Fruit fly (Drosophila melanogaster) whole organism, embryonic: Measurements from ENCODE around the gene CG8861.
A peak's percentile ranks its signal among the peaks of the same experiment; 100 is the strongest.

Experiments
- CG10209 ChIP-seq: fragments of 200-800 bp; sonication (Bioruptor generic); optimal IDR thresholded peaks from 3 replicates; lab custom pipeline; 2017; ENCODE audit warnings: missing biosample characterization, mild to moderate bottlenecking, missing genetic modification characterization, missing genetic modification reagents
- CG11398 ChIP-seq: fragments of 200-800 bp; sonication (Bioruptor generic); optimal IDR thresholded peaks from 2 replicates; lab custom pipeline; 2016; ENCODE audit warnings: missing biosample characterization, missing genetic modification characterization
- CG12219 ChIP-seq: fragments of 200-800 bp; sonication (Bioruptor generic); optimal IDR thresholded peaks from 3 replicates; lab custom pipeline; 2018; ENCODE audit warnings: missing biosample characterization, mild to moderate bottlenecking, missing genetic modification characterization
- CG12769 ChIP-seq: fragments of 200-800 bp; sonication (Bioruptor generic); optimal IDR thresholded peaks from 2 replicates; lab custom pipeline; 2019; ENCODE audit warnings: missing biosample characterization, mild to moderate bottlenecking, missing genetic modification characterization, moderate library complexity
- CG13624 ChIP-seq: fragments of 200-800 bp; sonication (Bioruptor generic); optimal IDR thresholded peaks from 2 replicates; lab custom pipeline; 2016; ENCODE audit warnings: missing biosample characterization, missing genetic modification characterization
- CG14441 ChIP-seq: fragments of 200-800 bp; sonication (Bioruptor generic); IDR thresholded peaks from 2 replicates; pipeline ENCODE4 v1.3.6; 2022; ENCODE audit warnings: missing biosample characterization, missing genetic modification characterization
- CG14860 ChIP-seq: fragments of 200-800 bp; sonication (Bioruptor generic); IDR thresholded peaks from 3 replicates; pipeline ENCODE4 v1.3.6; 2022; ENCODE audit warnings: missing biosample characterization, missing genetic modification characterization; ENCODE audit not compliant: partially characterized antibody
- CG17829 ChIP-seq: fragments of 200-800 bp; optimal IDR thresholded peaks from 2 replicates; lab custom pipeline; 2019; ENCODE audit warnings: missing biosample characterization, mild to moderate bottlenecking, missing genetic modification characterization, moderate library complexity
- CG18262 ChIP-seq: fragments of 200-800 bp; optimal IDR thresholded peaks from 3 replicates; lab custom pipeline; 2019; ENCODE audit warnings: missing biosample characterization, mild to moderate bottlenecking, missing genetic modification characterization, moderate library complexity
- CG2116 ChIP-seq: fragments of 200-800 bp; sonication (Bioruptor generic); optimal IDR thresholded peaks from 3 replicates; lab custom pipeline; 2018; ENCODE audit warnings: missing biosample characterization, mild to moderate bottlenecking, missing genetic modification characterization
- CG2120 ChIP-seq: fragments of 200-800 bp; sonication (Bioruptor generic); optimal IDR thresholded peaks from 3 replicates; lab custom pipeline; 2016; ENCODE audit warnings: missing biosample characterization, missing genetic modification characterization
- CG31365 ChIP-seq: fragments of 200-800 bp; sonication (Bioruptor generic); optimal IDR thresholded peaks from 2 replicates; lab custom pipeline; 2018; ENCODE audit warnings: missing biosample characterization, mild to moderate bottlenecking, missing genetic modification characterization
- CG32772 ChIP-seq: fragments of 200-800 bp; sonication (Bioruptor generic); IDR thresholded peaks from 2 replicates; pipeline ENCODE4 v1.3.6; 2022; ENCODE audit warnings: missing biosample characterization, missing genetic modification characterization
- CG3995 ChIP-seq: fragments of 200-800 bp; sonication (Bioruptor generic); optimal IDR thresholded peaks from 3 replicates; lab custom pipeline; 2016; ENCODE audit warnings: missing biosample characterization, missing genetic modification characterization
- CG43689 ChIP-seq: fragments of 200-800 bp; sonication (Bioruptor generic); IDR thresholded peaks from 2 replicates; pipeline ENCODE4 v1.3.6; 2022; ENCODE audit warnings: missing biosample characterization, missing genetic modification characterization
- CG6689 ChIP-seq: fragments of 200-800 bp; sonication (Bioruptor generic); IDR thresholded peaks from 2 replicates; pipeline ENCODE4 v1.3.6; 2022; ENCODE audit warnings: missing biosample characterization, missing genetic modification characterization
- CG6765 ChIP-seq: fragments of 200-800 bp; sonication (Bioruptor generic); optimal IDR thresholded peaks from 3 replicates; lab custom pipeline; 2017; ENCODE audit warnings: missing biosample characterization, mild to moderate bottlenecking, missing genetic modification characterization
- CG8924 ChIP-seq: fragments of 200-800 bp; optimal IDR thresholded peaks from 3 replicates; lab custom pipeline; 2019; ENCODE audit warnings: missing biosample characterization, mild to moderate bottlenecking, missing genetic modification characterization, moderate library complexity
- CG9727 ChIP-seq: fragments of 200-800 bp; sonication (Bioruptor generic); optimal IDR thresholded peaks from 3 replicates; lab custom pipeline; 2017; ENCODE audit warnings: missing biosample characterization, mild to moderate bottlenecking, missing genetic modification characterization
- Chrac-16 ChIP-seq: fragments of 200-800 bp; sonication (Bioruptor generic); optimal IDR thresholded peaks from 3 replicates; lab custom pipeline; 2016; ENCODE audit warnings: missing biosample characterization, missing genetic modification characterization
- Dbx ChIP-seq: fragments of 200-800 bp; sonication (Bioruptor generic); IDR thresholded peaks from 3 replicates; pipeline ENCODE4 v1.3.6; 2022; ENCODE audit warnings: missing biosample characterization, missing genetic modification characterization
- Dek ChIP-seq: fragments of 200-800 bp; sonication (Bioruptor generic); optimal IDR thresholded peaks from 3 replicates; lab custom pipeline; 2019; ENCODE audit warnings: missing biosample characterization, mild to moderate bottlenecking, missing genetic modification characterization, moderate library complexity
- E2f1 ChIP-seq: fragments of 200-800 bp; sonication (Bioruptor generic); IDR thresholded peaks from 2 replicates; pipeline ENCODE4 v1.3.6; 2022; ENCODE audit warnings: missing biosample characterization, missing genetic modification characterization
- Fer3 ChIP-seq: fragments of 200-800 bp; sonication (Bioruptor generic); optimal IDR thresholded peaks from 2 replicates; lab custom pipeline; 2018; ENCODE audit warnings: missing biosample characterization, mild to moderate bottlenecking, missing genetic modification characterization, moderate library complexity
- HLH54F ChIP-seq: fragments of 200-800 bp; sonication (Bioruptor generic); optimal IDR thresholded peaks from 3 replicates; lab custom pipeline; 2016; ENCODE audit warnings: missing biosample characterization, missing genetic modification characterization
- Hmr ChIP-seq: fragments of 200-800 bp; sonication (Bioruptor generic); optimal IDR thresholded peaks from 3 replicates; lab custom pipeline; 2017; ENCODE audit warnings: mild to moderate bottlenecking, missing biosample characterization, missing genetic modification reagents, missing genetic modification characterization
- Myb ChIP-seq: fragments of 200-800 bp; sonication (Bioruptor generic); optimal IDR thresholded peaks from 2 replicates; lab custom pipeline; 2016; ENCODE audit warnings: missing biosample characterization, missing genetic modification characterization
- NFAT ChIP-seq: fragments of 200-800 bp; sonication (Bioruptor generic); IDR thresholded peaks from 2 replicates; pipeline ENCODE4 v1.3.6; 2022; ENCODE audit warnings: missing biosample characterization, missing genetic modification characterization
- Scr ChIP-seq: fragments of 200-800 bp; sonication (Bioruptor generic); IDR thresholded peaks from 2 replicates; pipeline ENCODE4 v1.3.6; 2022; ENCODE audit warnings: missing biosample characterization, missing genetic modification characterization; ENCODE audit not compliant: partially characterized antibody
- Sry-δ ChIP-seq: fragments of 200-800 bp; sonication (Bioruptor generic); optimal IDR thresholded peaks from 2 replicates; lab custom pipeline; 2016; ENCODE audit warnings: missing biosample characterization, missing genetic modification characterization
- bigmax ChIP-seq: fragments of 200-800 bp; sonication (Bioruptor generic); optimal IDR thresholded peaks from 2 replicates; lab custom pipeline; 2018; ENCODE audit warnings: missing biosample characterization, mild to moderate bottlenecking, missing genetic modification characterization
- chn ChIP-seq: fragments of 200-800 bp; sonication (Bioruptor generic); optimal IDR thresholded peaks from 2 replicates; lab custom pipeline; 2016; ENCODE audit warnings: missing biosample characterization, missing genetic modification characterization
- ci ChIP-seq: fragments of 200-800 bp; sonication (Bioruptor generic); IDR thresholded peaks from 3 replicates; pipeline ENCODE4 v1.3.6; 2022; ENCODE audit warnings: missing biosample characterization, missing genetic modification characterization
- dmrt99B ChIP-seq: fragments of 200-800 bp; sonication (Bioruptor generic); optimal IDR thresholded peaks from 2 replicates; lab custom pipeline; 2018; ENCODE audit warnings: missing biosample characterization, mild to moderate bottlenecking, missing genetic modification characterization, moderate library complexity
- dpn ChIP-seq, 2 experiments: fragments of 200-800 bp; sonication (Bioruptor generic); optimal IDR thresholded peaks; 3 replicates each; lab custom pipeline; 2016; ENCODE audit warnings: missing biosample characterization in 2 of 2, missing genetic modification characterization in 2 of 2
- fd102C ChIP-seq: fragments of 200-800 bp; sonication (Bioruptor generic); optimal IDR thresholded peaks from 2 replicates; lab custom pipeline; 2018; ENCODE audit warnings: missing biosample characterization, mild to moderate bottlenecking, missing genetic modification characterization, moderate library complexity
- fd3F ChIP-seq: fragments of 200-800 bp; sonication (Bioruptor generic); optimal IDR thresholded peaks from 2 replicates; lab custom pipeline; 2018; ENCODE audit warnings: missing biosample characterization, mild to moderate bottlenecking, missing genetic modification characterization, moderate library complexity
- fu2 ChIP-seq: fragments of 200-800 bp; sonication (Bioruptor generic); optimal IDR thresholded peaks from 2 replicates; lab custom pipeline; 2016; ENCODE audit warnings: missing biosample characterization, missing genetic modification characterization
- gro ChIP-seq: fragments of 200-800 bp; sonication (Bioruptor generic); optimal IDR thresholded peaks from 2 replicates; lab custom pipeline; 2016; ENCODE audit warnings: missing biosample characterization, missing genetic modification characterization
- hb ChIP-seq: fragments of 200-800 bp; sonication (Bioruptor generic); IDR thresholded peaks from 3 replicates; pipeline ENCODE4 v1.3.6; 2022; ENCODE audit warnings: missing biosample characterization, missing genetic modification characterization; ENCODE audit not compliant: partially characterized antibody
- lmd ChIP-seq: fragments of 200-800 bp; sonication (Bioruptor generic); IDR thresholded peaks from 2 replicates; pipeline ENCODE4 v1.3.6; 2022; ENCODE audit warnings: missing biosample characterization, missing genetic modification characterization
- odd ChIP-seq: fragments of 200-800 bp; sonication (Bioruptor generic); optimal IDR thresholded peaks from 2 replicates; lab custom pipeline; 2017; ENCODE audit warnings: missing biosample characterization, mild to moderate bottlenecking, missing genetic modification characterization
- salm ChIP-seq: fragments of 200-800 bp; sonication (Bioruptor generic); optimal IDR thresholded peaks from 2 replicates; lab custom pipeline; 2018; ENCODE audit warnings: missing biosample characterization, mild to moderate bottlenecking, missing genetic modification characterization
- sc ChIP-seq, 3 experiments: fragments of >200 bp in 2 of 3; fragments of 200-800 bp in 1 of 3; sonication (Bioruptor generic) in 1 of 3; optimal IDR thresholded peaks; 2 replicates in 2 of 3; 3 replicates in 1 of 3; lab custom pipeline; 2017; ENCODE audit warnings: mild to moderate bottlenecking in 1 of 3, missing biosample characterization in 1 of 3, missing genetic modification characterization in 1 of 3, missing genetic modification reagents in 1 of 3
- sisA ChIP-seq: fragments of 200-800 bp; sonication (Bioruptor generic); IDR thresholded peaks from 2 replicates; pipeline ENCODE4 v1.3.6; 2022; ENCODE audit warnings: missing biosample characterization, missing genetic modification characterization
- so ChIP-seq: fragments of 200-800 bp; sonication (Bioruptor generic); IDR thresholded peaks from 3 replicates; pipeline ENCODE4 v1.3.6; 2022; ENCODE audit warnings: missing biosample characterization, missing genetic modification characterization
- tap ChIP-seq: fragments of 200-800 bp; optimal IDR thresholded peaks from 3 replicates; lab custom pipeline; 2019; ENCODE audit warnings: missing biosample characterization, mild to moderate bottlenecking, missing genetic modification characterization, moderate library complexity
- tgo ChIP-seq: fragments of 200-800 bp; sonication (Bioruptor generic); IDR thresholded peaks from 3 replicates; pipeline ENCODE4 v1.3.6; 2022; ENCODE audit warnings: missing biosample characterization, missing genetic modification characterization
- vfl ChIP-seq: fragments of 200-800 bp; sonication (Bioruptor generic); optimal IDR thresholded peaks from 2 replicates; lab custom pipeline; 2016; ENCODE audit warnings: missing biosample characterization, missing genetic modification characterization
- vvl ChIP-seq: fragments of 200-800 bp; sonication (Bioruptor generic); IDR thresholded peaks from 2 replicates; pipeline ENCODE4 v1.3.6; 2022; ENCODE audit warnings: missing biosample characterization, missing genetic modification characterization

Gene CG8861

dm6 chr3R:9370413-9370812 lies 42.1 kb upstream of the CG8861 start (continued):
- TF ChIP-seq CG10209 (GFP tag; lab: Kevin White, UChicago) (peak; percentile 47), sc (optimal IDR thresholded peaks at IDR 0.05; lab: Kevin White, UChicago) (no peak), sc (GFP tag; optimal IDR thresholded peaks at IDR 0.05; lab: Kevin White, UChicago) (no peak), hb (GFP tag; lab: Robert Waterston, UW) (no peak), CG14441 (peak; percentile 68), CG11398 (GFP tag; lab: Kevin White, UChicago) (no peak), CG18262 (peak; percentile 31), CG3995 (peak; percentile 4), tgo (GFP tag; lab: Robert Waterston, UW) (peak; percentile 64; the same call in 2 of the 3 replicates), vfl (GFP tag; lab: Kevin White, UChicago) (no peak), CG13624 (peak; percentile 53), so (GFP tag; lab: Robert Waterston, UW) (peak; percentile 71), fd102C (GFP tag; lab: Kevin White, UChicago) (no peak), CG8924 (tag; lab: Kevin White, UChicago) (peak; percentile 67), CG9727 (GFP tag; lab: Kevin White, UChicago) (peak; percentile 15), Scr (GFP tag; lab: Robert Waterston, UW) (no peak), CG2116 (GFP tag; lab: Kevin White, UChicago) (no peak), Chrac-16 (GFP tag; lab: Kevin White, UChicago) (peak; percentile 26), dpn (GFP tag; optimal IDR thresholded peaks at IDR 0.05; lab: Kevin White, UChicago) (peak; percentile 53 to 64), chn (GFP tag; lab: Kevin White, UChicago) (peak; percentile 7), CG2120 (GFP tag; lab: Kevin White, UChicago) (peak; percentile 77), CG31365 (tag; lab: Kevin White, UChicago) (peak; percentile 9), tap (peak; percentile 54), NFAT (GFP tag; lab: Robert Waterston, UW) (peak; percentile 38; the same call in 1 of the 2 replicates), CG6765 (GFP tag; lab: Kevin White, UChicago) (peak; percentile 25), sisA (GFP tag; lab: Robert Waterston, UW) (peak; percentile 50), fu2 (GFP tag; lab: Kevin White, UChicago) (peak; percentile 19), HLH54F (peak; percentile 31), CG43689 (GFP tag; lab: Robert Waterston, UW) (peak; percentile 48; the same call in 1 of the 2 replicates), CG12769 (tag; lab: Kevin White, UChicago) (peak; percentile 45), dmrt99B (tag; lab: Kevin White, UChicago) (peak; percentile 68), salm (tag; lab: Kevin White, UChicago) (peak; percentile 30), E2f1 (GFP tag; lab: Robert Waterston, UW) (peak; percentile 35; the same call in 1 of the 2 replicates), Sry-δ (GFP tag; lab: Kevin White, UChicago) (no peak), Fer3 (tag; lab: Kevin White, UChicago) (peak; percentile 69), gro (GFP tag; lab: Kevin White, UChicago) (peak; percentile 51), Hmr (peak; percentile 65), lmd (GFP tag; lab: Robert Waterston, UW) (peak; percentile 70; the same call in 1 of the 2 replicates), Dek (peak; percentile 30), Dbx (GFP tag; lab: Robert Waterston, UW) (peak; percentile 71; the same call in 2 of the 3 replicates), CG12219 (GFP tag; lab: Kevin White, UChicago) (peak; percentile 50), bigmax (GFP tag; lab: Kevin White, UChicago) (no peak), ci (GFP tag; lab: Robert Waterston, UW) (0 out of 3 replicates have a peak, but pooled peaks have one; percentile 46), vvl (peak; percentile 54; the same call in 1 of the 2 replicates), odd (peak; percentile 31), CG14860 (GFP tag; lab: Robert Waterston, UW) (no peak), fd3F (GFP tag; lab: Kevin White, UChicago) (peak; percentile 65), CG6689 (GFP tag; lab: Robert Waterston, UW) (peak; percentile 54; the same call in 1 of the 2 replicates), CG32772 (GFP tag; lab: Robert Waterston, UW) (peak; percentile 44; the same call in 1 of the 2 replicates), Myb (GFP tag; lab: Kevin White, UChicago) (peak; percentile 2), CG17829 (tag; lab: Kevin White, UChicago) (peak; percentile 5)
